ENCODE assay signal across 3 worm cellular contexts in genomic region chrII:9933947-9934383, ce11.
TF ChIP-seq lines count a peak whose summit lies in the region.

No protein-coding gene starts in this region.

TF ChIP-seq in whole organism, L1 larva, 84 proteins besides CTCF, POLR2A, EP300 and RAD21 (continued from another document):
- TF ChIP-seq nhr-237 (tag; optimal IDR thresholded peaks at IDR 0.05; lab: Kevin White, UChicago) (no peak), F16B12.6 (tag; optimal IDR thresholded peaks at IDR 0.05; lab: Kevin White, UChicago) (no peak), snu-23 (GFP tag; optimal IDR thresholded peaks at IDR 0.05; lab: Kevin White, UChicago) (peak; percentile 48), isw-1 (GFP tag; IDR thresholded peaks at IDR 0.05; lab: Robert Waterston, UW) (no peak), ama-1 (optimal IDR thresholded peaks at IDR 0.05; lab: Kevin White, UChicago) (peak; percentile 77), swsn-7 (tag; optimal IDR thresholded peaks at IDR 0.05; lab: Kevin White, UChicago) (no peak), lin-39 (tag; optimal IDR thresholded peaks at IDR 0.05; lab: Kevin White, UChicago) (no peak), ztf-4 (tag; optimal IDR thresholded peaks at IDR 0.05; lab: Kevin White, UChicago) (no peak), sox-4 (tag; optimal IDR thresholded peaks at IDR 0.05; lab: Kevin White, UChicago) (no peak), alr-1 (tag; optimal IDR thresholded peaks at IDR 0.05; lab: Kevin White, UChicago; ENCODE audit: borderline replicate concordance) (no peak), C04F5.9 (tag; optimal IDR thresholded peaks at IDR 0.05; lab: Kevin White, UChicago) (no peak), grh-1 (GFP tag; IDR thresholded peaks at IDR 0.05; lab: Robert Waterston, UW) (no peak), ztf-11 (tag; optimal IDR thresholded peaks at IDR 0.05; lab: Kevin White, UChicago) (no peak), nhr-90 (tag; optimal IDR thresholded peaks at IDR 0.05; lab: Kevin White, UChicago; ENCODE audit: poor library complexity) (peak; percentile 58), nhr-12 (tag; optimal IDR thresholded peaks at IDR 0.05; lab: Kevin White, UChicago) (no peak), skn-1 (tag; optimal IDR thresholded peaks at IDR 0.05; lab: Kevin White, UChicago) (no peak), zag-1 (tag; optimal IDR thresholded peaks at IDR 0.05; lab: Kevin White, UChicago) (no peak), nhr-20 (tag; optimal IDR thresholded peaks at IDR 0.05; lab: Kevin White, UChicago) (peak; percentile 14), irx-1 (tag; optimal IDR thresholded peaks at IDR 0.05; lab: Kevin White, UChicago) (no peak), lin-15B (tag; optimal IDR thresholded peaks at IDR 0.05; lab: Kevin White, UChicago) (no peak), xbp-1 (tag; optimal IDR thresholded peaks at IDR 0.05; lab: Kevin White, UChicago) (no peak), C34B4.2 (tag; optimal IDR thresholded peaks at IDR 0.05; lab: Kevin White, UChicago) (no peak), ceh-63 (GFP tag; optimal IDR thresholded peaks at IDR 0.05; lab: Kevin White, UChicago) (no peak), nhr-28 (tag; optimal IDR thresholded peaks at IDR 0.05; lab: Kevin White, UChicago) (no peak), fos-1 (tag; optimal IDR thresholded peaks at IDR 0.05; lab: Kevin White, UChicago) (no peak), lin-14 (GFP tag; optimal IDR thresholded peaks at IDR 0.05; lab: Kevin White, UChicago) (no peak), snpc-4 (tag; optimal IDR thresholded peaks at IDR 0.05; lab: Kevin White, UChicago) (no peak), elt-2 (tag; optimal IDR thresholded peaks at IDR 0.05; lab: Kevin White, UChicago) (no peak), elt-3 (tag; optimal IDR thresholded peaks at IDR 0.05; lab: Kevin White, UChicago) (no peak), tbx-2 (tag; optimal IDR thresholded peaks at IDR 0.05; lab: Kevin White, UChicago) (no peak), Y116A8C.19 (tag; optimal IDR thresholded peaks at IDR 0.05; lab: Kevin White, UChicago; ENCODE audit: borderline replicate concordance) (no peak), hlh-4 (tag; optimal IDR thresholded peaks at IDR 0.05; lab: Kevin White, UChicago) (no peak)

TF ChIP-seq in whole organism, L4 larva, 104 proteins besides CTCF, POLR2A, EP300 and RAD21 (continued from another document):
- TF ChIP-seq hmg-1.1 (GFP tag; IDR thresholded peaks at IDR 0.05; lab: Robert Waterston, UW): no peak
- no peak for TF ChIP-seq mdl-1 (tag; optimal IDR thresholded peaks at IDR 0.05; lab: Kevin White, UChicago)
- no peak for TF ChIP-seq egl-43 (GFP tag; IDR thresholded peaks at IDR 0.05; lab: Robert Waterston, UW)
- no peak for TF ChIP-seq nhr-6 (tag; optimal IDR thresholded peaks at IDR 0.05; lab: Kevin White, UChicago)
- TF ChIP-seq hlh-30 (tag; optimal IDR thresholded peaks at IDR 0.05; lab: Kevin White, UChicago; ENCODE audit: insufficient read depth): no peak
- TF ChIP-seq ztf-11 (tag; optimal IDR thresholded peaks at IDR 0.05; lab: Kevin White, UChicago): no peak
- TF ChIP-seq F26F4.8 (GFP tag; conservative IDR thresholded peaks at IDR 0.05; lab: Robert Waterston, UW): no peak
- TF ChIP-seq unc-39 (tag; optimal IDR thresholded peaks at IDR 0.05; lab: Kevin White, UChicago): no peak
- no peak for TF ChIP-seq lin-39 (tag; optimal IDR thresholded peaks at IDR 0.05; lab: Kevin White, UChicago)
- TF ChIP-seq zip-11 (GFP tag; IDR thresholded peaks at IDR 0.05; lab: Robert Waterston, UW): no peak
- TF ChIP-seq mxl-2 (GFP tag; conservative IDR thresholded peaks at IDR 0.05; lab: Robert Waterston, UW): no peak
- no peak for TF ChIP-seq snpc-4 (tag; optimal IDR thresholded peaks at IDR 0.05; lab: Kevin White, UChicago)
- TF ChIP-seq aha-1 (tag; lab: Kevin White, UChicago): peak; percentile 94
- TF ChIP-seq fos-1 (tag; optimal IDR thresholded peaks at IDR 0.05; lab: Kevin White, UChicago): no peak
- no peak for TF ChIP-seq arid-1 (GFP tag; conservative IDR thresholded peaks at IDR 0.05; lab: Robert Waterston, UW)
- TF ChIP-seq ceh-32 (tag; optimal IDR thresholded peaks at IDR 0.05; lab: Kevin White, UChicago; ENCODE audit: poor library complexity): no peak
- TF ChIP-seq cey-2 (tag; optimal IDR thresholded peaks at IDR 0.05; lab: Kevin White, UChicago; ENCODE audit: borderline replicate concordance, insufficient read depth): no peak
- TF ChIP-seq T26A8.4 (GFP tag; IDR thresholded peaks at IDR 0.05; lab: Robert Waterston, UW): peak; percentile 60
- TF ChIP-seq nhr-102 (tag; optimal IDR thresholded peaks at IDR 0.05; lab: Kevin White, UChicago): peak; percentile 62
- no peak for TF ChIP-seq F49E8.2 (tag; optimal IDR thresholded peaks at IDR 0.05; lab: Kevin White, UChicago; ENCODE audit: borderline replicate concordance)
- peak; percentile 59 for TF ChIP-seq lin-38 (GFP tag; IDR thresholded peaks at IDR 0.05; lab: Robert Waterston, UW)
- TF ChIP-seq skn-1 (tag; optimal IDR thresholded peaks at IDR 0.05; lab: Kevin White, UChicago): no peak
- TF ChIP-seq daf-8 (GFP tag; IDR thresholded peaks at IDR 0.05; lab: Robert Waterston, UW): no peak
- no peak for TF ChIP-seq Y48G9A.11 (GFP tag; IDR thresholded peaks at IDR 0.05; lab: Robert Waterston, UW)
- TF ChIP-seq ZK546.5 (tag; optimal IDR thresholded peaks at IDR 0.05; lab: Kevin White, UChicago): no peak
- no peak for TF ChIP-seq ceh-44 (GFP tag; IDR thresholded peaks at IDR 0.05; lab: Robert Waterston, UW)
- no peak for TF ChIP-seq aly-2 (tag; optimal IDR thresholded peaks at IDR 0.05; lab: Kevin White, UChicago)
- TF ChIP-seq vab-7 (GFP tag; IDR thresholded peaks at IDR 0.05; lab: Robert Waterston, UW): peak; percentile 28; the same call in 1 of the 2 replicates
- no peak for TF ChIP-seq pqm-1 (tag; optimal IDR thresholded peaks at IDR 0.05; lab: Kevin White, UChicago)
- TF ChIP-seq lir-3 (tag; optimal IDR thresholded peaks at IDR 0.05; lab: Kevin White, UChicago): no peak
- TF ChIP-seq spr-3 (GFP tag; optimal IDR thresholded peaks at IDR 0.05; lab: Kevin White, UChicago): no peak
- TF ChIP-seq tag-97 (GFP tag; IDR thresholded peaks at IDR 0.05; lab: Robert Waterston, UW): no peak

TF ChIP-seq in whole organism, young adult, 124 proteins besides CTCF, POLR2A, EP300 and RAD21 (continued from another document):
- peak; percentile 2 for TF ChIP-seq F23B12.7 (tag; optimal IDR thresholded peaks at IDR 0.05; lab: Kevin White, UChicago; ENCODE audit: insufficient read depth)
- TF ChIP-seq attf-6 (GFP tag; IDR thresholded peaks at IDR 0.05; lab: Robert Waterston, UW): no peak
- TF ChIP-seq die-1 (tag; optimal IDR thresholded peaks at IDR 0.05; lab: Kevin White, UChicago): peak; percentile 40
- no peak for TF ChIP-seq ets-4 (GFP tag; optimal IDR thresholded peaks at IDR 0.05; lab: Kevin White, UChicago)
- TF ChIP-seq C06A6.2 (GFP tag; conservative IDR thresholded peaks at IDR 0.05; lab: Robert Waterston, UW): no peak
- TF ChIP-seq rec-8 (tag; optimal IDR thresholded peaks at IDR 0.05; lab: Kevin White, UChicago): no peak
- TF ChIP-seq lin-26 (GFP tag; IDR thresholded peaks at IDR 0.05; lab: Robert Waterston, UW): peak; percentile 54; the same call in 1 of the 2 replicates
- no peak for TF ChIP-seq ztf-3 (GFP tag; optimal IDR thresholded peaks at IDR 0.05; lab: Kevin White, UChicago)
- TF ChIP-seq ztf-28 (GFP tag; IDR thresholded peaks at IDR 0.05; lab: Robert Waterston, UW): no peak
- no peak for TF ChIP-seq aptf-2 (GFP tag; conservative IDR thresholded peaks at IDR 0.05; lab: Robert Waterston, UW)
- TF ChIP-seq cebp-1 (GFP tag; IDR thresholded peaks at IDR 0.05; lab: Robert Waterston, UW): no peak
- peak; percentile 41 for TF ChIP-seq cebp-1 (tag; optimal IDR thresholded peaks at IDR 0.05; lab: Kevin White, UChicago)
- TF ChIP-seq nhr-27 (tag; optimal IDR thresholded peaks at IDR 0.05; lab: Kevin White, UChicago): no peak
- no peak for TF ChIP-seq lir-1 (GFP tag; conservative IDR thresholded peaks at IDR 0.05; lab: Robert Waterston, UW)
- no peak for TF ChIP-seq K12H6.12 (tag; optimal IDR thresholded peaks at IDR 0.05; lab: Kevin White, UChicago)
- TF ChIP-seq mxl-1 (tag; optimal IDR thresholded peaks at IDR 0.05; lab: Kevin White, UChicago): no peak
- TF ChIP-seq hlh-26 (GFP tag; conservative IDR thresholded peaks at IDR 0.05; lab: Robert Waterston, UW): no peak
- TF ChIP-seq cebp-2 (GFP tag; IDR thresholded peaks at IDR 0.05; lab: Robert Waterston, UW): 0 out of 2 replicates have a peak, but pooled peaks have one; percentile 17
- TF ChIP-seq ceh-58 (GFP tag; IDR thresholded peaks at IDR 0.05; lab: Robert Waterston, UW): no peak
- TF ChIP-seq ceh-100 (GFP tag; IDR thresholded peaks at IDR 0.05; lab: Robert Waterston, UW): no peak
- TF ChIP-seq chd-7 (tag; optimal IDR thresholded peaks at IDR 0.05; lab: Kevin White, UChicago): peak; percentile 10
- no peak for TF ChIP-seq snpc-3.4 (tag; optimal IDR thresholded peaks at IDR 0.05; lab: Kevin White, UChicago)
- TF ChIP-seq atf-7 (tag; optimal IDR thresholded peaks at IDR 0.05; lab: Kevin White, UChicago): peak; percentile 11
- no peak for TF ChIP-seq ztf-25 (GFP tag; IDR thresholded peaks at IDR 0.05; lab: Robert Waterston, UW)
- no peak for TF ChIP-seq him-1 (tag; optimal IDR thresholded peaks at IDR 0.05; lab: Kevin White, UChicago)
- no peak for TF ChIP-seq zfh-2 (GFP tag; conservative IDR thresholded peaks at IDR 0.05; lab: Robert Waterston, UW)
- no peak for TF ChIP-seq bed-1 (GFP tag; IDR thresholded peaks at IDR 0.05; lab: Robert Waterston, UW)
- 0 out of 2 replicates have a peak, but pooled peaks have one; percentile 22 for TF ChIP-seq ceh-40 (GFP tag; IDR thresholded peaks at IDR 0.05; lab: Robert Waterston, UW)
- no peak for TF ChIP-seq Y95B8A.8 (GFP tag; IDR thresholded peaks at IDR 0.05; lab: Robert Waterston, UW)
